Comparison of ENCODE assay signal across 4 worm cellular contexts in the genomic region with DNA sequence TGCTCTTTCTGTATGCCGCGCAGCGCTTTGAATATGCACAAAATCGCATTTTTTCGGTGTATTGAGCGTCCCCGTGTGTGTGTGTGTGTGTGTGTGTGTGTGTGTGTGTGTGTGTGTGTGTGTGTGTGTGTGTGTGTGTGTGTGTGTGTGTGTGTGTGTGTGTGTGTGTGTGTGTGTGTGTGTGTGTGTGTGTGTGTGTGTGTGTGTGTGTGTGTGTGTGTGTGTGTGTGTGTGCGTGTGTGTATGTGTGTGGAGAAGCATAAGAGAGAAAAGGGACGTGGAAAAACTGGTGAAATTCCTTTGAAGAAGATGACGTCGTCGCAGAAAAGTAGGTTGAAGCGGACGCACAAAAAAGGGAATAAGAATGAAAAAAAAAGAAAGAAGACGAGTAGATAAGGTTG.
A peak's percentile ranks its signal among the peaks of the same experiment; 100 is the strongest.
TF ChIP-seq lines count a peak whose summit lies in the region.
"Not testable (repeated sequence)": the region's sequence is repeated elsewhere in the genome, so short reads cannot be mapped to it uniquely, and the experiment has no call there.

No protein-coding gene starts in this region.

TF ChIP-seq in whole organism, L2 larva, 48 proteins besides CTCF, POLR2A, EP300 and RAD21:
- TF ChIP-seq nhr-129 (tag; optimal IDR thresholded peaks at IDR 0.05; lab: Kevin White, UChicago) (peak; percentile 11), sma-9 (GFP tag; optimal IDR thresholded peaks at IDR 0.05; lab: Kevin White, UChicago) (peak; percentile 14), crh-2 (tag; optimal IDR thresholded peaks at IDR 0.05; lab: Kevin White, UChicago) (peak; percentile 16), unc-55 (GFP tag; optimal IDR thresholded peaks at IDR 0.05; lab: Kevin White, UChicago) (peak; percentile 19), lsy-2 (tag; optimal IDR thresholded peaks at IDR 0.05; lab: Kevin White, UChicago) (peak in 1 of 2 experiments; percentile 7), Y55F3AM.14 (GFP tag; optimal IDR thresholded peaks at IDR 0.05; lab: Kevin White, UChicago) (peak; percentile 91), F13H6.1 (tag; optimal IDR thresholded peaks at IDR 0.05; lab: Kevin White, UChicago) (peak; percentile 82), mdl-1 (tag; optimal IDR thresholded peaks at IDR 0.05; lab: Kevin White, UChicago) (peak in 1 of 2 experiments; percentile 0), lin-13 (GFP tag; optimal IDR thresholded peaks at IDR 0.05; lab: Kevin White, UChicago) (peak; percentile 35)
- not testable (repeated sequence) for TF ChIP-seq sma-9 (tag; optimal IDR thresholded peaks at IDR 0.05; lab: Kevin White, UChicago)

TF ChIP-seq in whole organism, L4 larva, 104 proteins besides CTCF, POLR2A, EP300 and RAD21 (continues in another document):
- TF ChIP-seq Y5F2A.4 (GFP tag; optimal IDR thresholded peaks at IDR 0.05; lab: Kevin White, UChicago), result peak; percentile 7
- peak; percentile 2 to 4 for TF ChIP-seq lsy-2 (tag; optimal IDR thresholded peaks at IDR 0.05; lab: Kevin White, UChicago)
- peak; percentile 10 for TF ChIP-seq F10B5.3 (tag; optimal IDR thresholded peaks at IDR 0.05; lab: Kevin White, UChicago)
- peak in 1 of 2 experiments; percentile 11 for TF ChIP-seq unc-62 (GFP tag; optimal IDR thresholded peaks at IDR 0.05 in 1 of 2; lab: Kevin White, UChicago)
- TF ChIP-seq unc-62 (tag; optimal IDR thresholded peaks at IDR 0.05; lab: Kevin White, UChicago), result not testable (repeated sequence)
- TF ChIP-seq hif-1 (tag; optimal IDR thresholded peaks at IDR 0.05; lab: Kevin White, UChicago), result peak in 1 of 2 experiments; percentile 87
- TF ChIP-seq hlh-30 (tag; optimal IDR thresholded peaks at IDR 0.05; lab: Kevin White, UChicago; ENCODE audit: insufficient read depth), result peak; percentile 46
- TF ChIP-seq mep-1 (tag; optimal IDR thresholded peaks at IDR 0.05; lab: Kevin White, UChicago), result peak; percentile 74
- peak; percentile 17 for TF ChIP-seq nhr-102 (tag; optimal IDR thresholded peaks at IDR 0.05; lab: Kevin White, UChicago)
- peak; percentile 3 for TF ChIP-seq spr-1 (tag; optimal IDR thresholded peaks at IDR 0.05; lab: Kevin White, UChicago)
- TF ChIP-seq lin-38 (GFP tag; IDR thresholded peaks at IDR 0.05; lab: Robert Waterston, UW), result peak; percentile 36; the same call in 1 of the 2 replicates
- peak; percentile 54 for TF ChIP-seq gei-8 (GFP tag; optimal IDR thresholded peaks at IDR 0.05; lab: Kevin White, UChicago)
- peak; percentile 29; the same call in 1 of the 2 replicates for TF ChIP-seq dmd-9 (GFP tag; IDR thresholded peaks at IDR 0.05; lab: Robert Waterston, UW)
- peak; percentile 70 for TF ChIP-seq mxl-3 (GFP tag; optimal IDR thresholded peaks at IDR 0.05; lab: Kevin White, UChicago)
- peak; percentile 49 for TF ChIP-seq dmd-6 (GFP tag; IDR thresholded peaks at IDR 0.05; lab: Robert Waterston, UW)
- TF ChIP-seq dmd-8 (GFP tag; IDR thresholded peaks at IDR 0.05; lab: Robert Waterston, UW), result peak; percentile 40; the same call in 1 of the 2 replicates
- peak; percentile 86; the same call in 1 of the 2 replicates for TF ChIP-seq ctbp-1 (GFP tag; IDR thresholded peaks at IDR 0.05; lab: Robert Waterston, UW)
- peak; percentile 78 for TF ChIP-seq F37D6.2 (tag; optimal IDR thresholded peaks at IDR 0.05; lab: Kevin White, UChicago)
- 0 out of 2 replicates have a peak, but pooled peaks have one; percentile 18 for TF ChIP-seq T26A8.4 (GFP tag; IDR thresholded peaks at IDR 0.05; lab: Robert Waterston, UW)
- peak; percentile 51 for TF ChIP-seq set-16 (GFP tag; IDR thresholded peaks at IDR 0.05; lab: Robert Waterston, UW)
- peak; percentile 83 for TF ChIP-seq hlh-11 (tag; optimal IDR thresholded peaks at IDR 0.05; lab: Kevin White, UChicago)
- TF ChIP-seq spr-3 (GFP tag; optimal IDR thresholded peaks at IDR 0.05; lab: Kevin White, UChicago), result peak; percentile 64
- peak; percentile 84 for TF ChIP-seq dve-1 (tag; optimal IDR thresholded peaks at IDR 0.05; lab: Kevin White, UChicago; ENCODE audit: insufficient read depth)

TF ChIP-seq in whole organism, late embryonic, 69 proteins besides CTCF, POLR2A, EP300 and RAD21:
- TF ChIP-seq ceh-24 (tag; optimal IDR thresholded peaks at IDR 0.05; lab: Kevin White, UChicago) (peak; percentile 15), K02D7.2 (tag; optimal IDR thresholded peaks at IDR 0.05; lab: Kevin White, UChicago) (peak; percentile 67), Y22D7AL.16 (tag; optimal IDR thresholded peaks at IDR 0.05; lab: Kevin White, UChicago) (peak; percentile 5), lin-11 (tag; optimal IDR thresholded peaks at IDR 0.05; lab: Kevin White, UChicago) (peak; percentile 12), unc-42 (tag; optimal IDR thresholded peaks at IDR 0.05; lab: Kevin White, UChicago) (peak; percentile 34), elt-2 (tag; optimal IDR thresholded peaks at IDR 0.05; lab: Kevin White, UChicago) (peak; percentile 54), ceh-6 (GFP tag; optimal IDR thresholded peaks at IDR 0.05; lab: Kevin White, UChicago) (peak; percentile 59), ceh-31 (tag; optimal IDR thresholded peaks at IDR 0.05; lab: Kevin White, UChicago) (peak; percentile 3), ceh-18 (tag; optimal IDR thresholded peaks at IDR 0.05; lab: Kevin White, UChicago) (peak; percentile 39), che-1 (tag; optimal IDR thresholded peaks at IDR 0.05; lab: Kevin White, UChicago) (peak; percentile 49), pha-2 (tag; optimal IDR thresholded peaks at IDR 0.05; lab: Kevin White, UChicago) (peak; percentile 27), tbx-2 (tag; optimal IDR thresholded peaks at IDR 0.05; lab: Kevin White, UChicago) (peak; percentile 49), pat-9 (tag; optimal IDR thresholded peaks at IDR 0.05; lab: Kevin White, UChicago) (peak; percentile 65), sox-4 (tag; optimal IDR thresholded peaks at IDR 0.05; lab: Kevin White, UChicago) (peak; percentile 60), fkh-6 (tag; optimal IDR thresholded peaks at IDR 0.05; lab: Kevin White, UChicago) (peak; percentile 7), C38D4.7 (GFP tag; optimal IDR thresholded peaks at IDR 0.05; lab: Kevin White, UChicago) (peak; percentile 63), C08G9.2 (tag; optimal IDR thresholded peaks at IDR 0.05; lab: Kevin White, UChicago) (peak; percentile 3), hlh-13 (GFP tag; optimal IDR thresholded peaks at IDR 0.05; lab: Kevin White, UChicago) (peak; percentile 44), ceh-19 (GFP tag; optimal IDR thresholded peaks at IDR 0.05; lab: Kevin White, UChicago) (peak; percentile 59), T23F11.4 (GFP tag; optimal IDR thresholded peaks at IDR 0.05; lab: Kevin White, UChicago) (peak; percentile 65), gmeb-2 (tag; optimal IDR thresholded peaks at IDR 0.05; lab: Kevin White, UChicago) (peak; percentile 71)

TF ChIP-seq in whole organism, mixed stage, embryonic, 35 proteins besides CTCF, POLR2A, EP300 and RAD21:
- peak; percentile 77 for TF ChIP-seq drap-1 (GFP tag; optimal IDR thresholded peaks at IDR 0.05; lab: Kevin White, UChicago)
- peak; percentile 53 for TF ChIP-seq ceh-43 (GFP tag; optimal IDR thresholded peaks at IDR 0.05; lab: Kevin White, UChicago)
- peak; percentile 26 for TF ChIP-seq ceh-83 (GFP tag; optimal IDR thresholded peaks at IDR 0.05; lab: Kevin White, UChicago)
- peak; percentile 32 for TF ChIP-seq tbx-8 (GFP tag; optimal IDR thresholded peaks at IDR 0.05; lab: Kevin White, UChicago)
- peak; percentile 83 for TF ChIP-seq cnd-1 (tag; optimal IDR thresholded peaks at IDR 0.05; lab: Kevin White, UChicago)
- TF ChIP-seq flh-1 (GFP tag; optimal IDR thresholded peaks at IDR 0.05; lab: Kevin White, UChicago), result peak; percentile 23
- TF ChIP-seq sem-2 (GFP tag; optimal IDR thresholded peaks at IDR 0.05; lab: Kevin White, UChicago), result peak; percentile 63
- peak; percentile 26 for TF ChIP-seq bed-3 (GFP tag; optimal IDR thresholded peaks at IDR 0.05; lab: Kevin White, UChicago)
- peak; percentile 70 for TF ChIP-seq mls-2 (tag; optimal IDR thresholded peaks at IDR 0.05; lab: Kevin White, UChicago)
- TF ChIP-seq M03D4.4 (tag; optimal IDR thresholded peaks at IDR 0.05; lab: Kevin White, UChicago), result peak; percentile 81
- TF ChIP-seq ham-2 (GFP tag; optimal IDR thresholded peaks at IDR 0.05; lab: Kevin White, UChicago), result peak; percentile 9
- peak; percentile 56 for TF ChIP-seq lin-32 (GFP tag; optimal IDR thresholded peaks at IDR 0.05; lab: Kevin White, UChicago)
- peak; percentile 88 for TF ChIP-seq sptf-1 (tag; optimal IDR thresholded peaks at IDR 0.05; lab: Kevin White, UChicago)
